Worm (Caenorhabditis elegans) whole organism, young adult: ENCODE measurements around the gene B0524.5.

Experiments used
- B0019.2 ChIP-seq: fragments of 200-800 bp; sonication (Bioruptor generic); conservative IDR thresholded peaks from 2 replicates; pipeline ENCODE4 v1.3.6; 2022; ENCODE audit warnings: missing genetic modification reagents, missing genetic modification characterization, missing compliant biosample characterization
- B0035.1 ChIP-seq: sonication (generic microtip); optimal IDR thresholded peaks from 2 replicates; lab custom pipeline; 2016; ENCODE audit warnings: missing genetic modification characterization, mild to moderate bottlenecking, missing compliant biosample characterization, missing genotype, missing genetic modification reagents
- B0336.3 ChIP-seq: fragments of 200-800 bp; sonication (Bioruptor generic); IDR thresholded peaks from 2 replicates; pipeline ENCODE4 v1.3.6; 2022; ENCODE audit warnings: missing genetic modification characterization, missing compliant biosample characterization
- C06A6.2 ChIP-seq: fragments of 200-800 bp; sonication (Bioruptor generic); conservative IDR thresholded peaks from 2 replicates; pipeline ENCODE4 v1.3.6; 2022; ENCODE audit warnings: missing genetic modification characterization, missing compliant biosample characterization
- F23B12.7 ChIP-seq: sonication (generic microtip); optimal IDR thresholded peaks from 2 replicates; lab custom pipeline; 2017; ENCODE audit warnings: missing genetic modification characterization, mild to moderate bottlenecking, missing compliant biosample characterization, antibody characterized with exemption, moderate library complexity; ENCODE audit not compliant: insufficient read depth
- F37B4.10 ChIP-seq: fragments of 200-800 bp; sonication (Bioruptor generic); IDR thresholded peaks from 2 replicates; pipeline ENCODE4 v1.3.6; 2022; ENCODE audit warnings: missing genetic modification characterization, missing compliant biosample characterization
- F52B5.7 ChIP-seq: sonication (generic microtip); optimal IDR thresholded peaks from 2 replicates; lab custom pipeline; 2016; ENCODE audit warnings: mild to moderate bottlenecking, missing genetic modification characterization, missing compliant biosample characterization
- K11D2.4 ChIP-seq: fragments of 200-800 bp; sonication (Bioruptor generic); IDR thresholded peaks from 2 replicates; pipeline ENCODE4 v1.3.6; 2022; ENCODE audit warnings: missing genetic modification reagents, missing genetic modification characterization, missing compliant biosample characterization
- T26A5.8 ChIP-seq: sonication (generic microtip); optimal IDR thresholded peaks from 2 replicates; lab custom pipeline; 2016; ENCODE audit warnings: missing genetic modification characterization, missing compliant biosample characterization
- Y56A3A.18 ChIP-seq: fragments of 200-800 bp; sonication (Bioruptor generic); IDR thresholded peaks from 2 replicates; pipeline ENCODE4 v1.3.6; 2022; ENCODE audit warnings: missing genetic modification reagents, missing genetic modification characterization, missing compliant biosample characterization
- Y95B8A.8 ChIP-seq: fragments of 200-800 bp; sonication (Bioruptor generic); IDR thresholded peaks from 2 replicates; pipeline ENCODE4 v1.3.6; 2022; ENCODE audit warnings: missing genetic modification reagents, missing genetic modification characterization, missing compliant biosample characterization
- aptf-3 ChIP-seq: fragments of 200-800 bp; sonication (Bioruptor generic); IDR thresholded peaks from 2 replicates; pipeline ENCODE4 v1.3.6; 2022; ENCODE audit warnings: missing genetic modification characterization, missing compliant biosample characterization
- atf-7 ChIP-seq: sonication (generic microtip); optimal IDR thresholded peaks from 2 replicates; lab custom pipeline; 2017; ENCODE audit warnings: mild to moderate bottlenecking, missing genetic modification characterization, missing compliant biosample characterization
- attf-3 ChIP-seq: fragments of 200-800 bp; sonication (Bioruptor generic); conservative IDR thresholded peaks from 2 replicates; pipeline ENCODE4 v1.3.6; 2022; ENCODE audit warnings: missing genetic modification reagents, missing genetic modification characterization, missing compliant biosample characterization
- bed-1 ChIP-seq: fragments of 200-800 bp; sonication (Bioruptor generic); IDR thresholded peaks from 2 replicates; pipeline ENCODE4 v1.3.6; 2022; ENCODE audit warnings: missing genetic modification reagents, missing genetic modification characterization, missing compliant biosample characterization
- ceh-79 ChIP-seq: sonication (generic microtip); optimal IDR thresholded peaks from 2 replicates; lab custom pipeline; 2017; ENCODE audit warnings: mild to moderate bottlenecking, missing genetic modification characterization, missing compliant biosample characterization
- ceh-91 ChIP-seq: fragments of 200-800 bp; sonication (Bioruptor generic); IDR thresholded peaks from 2 replicates; pipeline ENCODE4 v1.3.6; 2022; ENCODE audit warnings: missing genetic modification reagents, missing genetic modification characterization, missing compliant biosample characterization
- dox-1 ChIP-seq: fragments of 200-800 bp; sonication (Bioruptor generic); IDR thresholded peaks from 2 replicates; pipeline ENCODE4 v1.3.6; 2022; ENCODE audit warnings: missing genetic modification reagents, missing genetic modification characterization, missing compliant biosample characterization
- egl-44 ChIP-seq: fragments of 200-800 bp; sonication (Bioruptor generic); IDR thresholded peaks from 2 replicates; pipeline ENCODE4 v1.3.6; 2022; ENCODE audit warnings: missing genetic modification reagents, missing genetic modification characterization, missing compliant biosample characterization
- egrh-3 ChIP-seq: fragments of 200-800 bp; sonication (Bioruptor generic); IDR thresholded peaks from 2 replicates; pipeline ENCODE4 v1.3.6; 2022; ENCODE audit warnings: missing genetic modification reagents, missing genetic modification characterization, missing compliant biosample characterization
- ekl-4 ChIP-seq: fragments of 200-800 bp; sonication (Bioruptor generic); IDR thresholded peaks from 2 replicates; pipeline ENCODE4 v1.3.6; 2022; ENCODE audit warnings: missing genetic modification reagents, missing genetic modification characterization, missing compliant biosample characterization
- him-1 ChIP-seq: sonication (generic microtip); optimal IDR thresholded peaks from 2 replicates; lab custom pipeline; 2016; ENCODE audit warnings: missing genotype, missing genetic modification reagents, missing genetic modification characterization, missing compliant biosample characterization
- hmg-1.2 ChIP-seq: fragments of 200-800 bp; sonication (Bioruptor generic); IDR thresholded peaks from 2 replicates; pipeline ENCODE4 v1.3.6; 2022; ENCODE audit warnings: missing genetic modification reagents, missing genetic modification characterization, missing compliant biosample characterization
- hsf-1 ChIP-seq: fragments of 200-800 bp; sonication (Bioruptor generic); IDR thresholded peaks from 2 replicates; pipeline ENCODE4 v1.3.6; 2022; ENCODE audit warnings: missing genetic modification reagents, missing genetic modification characterization, missing compliant biosample characterization
- let-526 ChIP-seq: fragments of 200-800 bp; sonication (Bioruptor generic); IDR thresholded peaks from 2 replicates; pipeline ENCODE4 v1.3.6; 2022; ENCODE audit warnings: missing genetic modification reagents, missing genetic modification characterization, missing compliant biosample characterization
- lin-26 ChIP-seq: fragments of 200-800 bp; sonication (Bioruptor generic); IDR thresholded peaks from 2 replicates; pipeline ENCODE4 v1.3.6; 2022; ENCODE audit warnings: missing genetic modification reagents, missing genetic modification characterization, missing compliant biosample characterization
- lsl-1 ChIP-seq: fragments of 200-800 bp; sonication (Bioruptor generic); optimal IDR thresholded peaks from 2 replicates; lab custom pipeline; 2018; ENCODE audit warnings: mild to moderate bottlenecking, missing genetic modification characterization, moderate library complexity, missing compliant biosample characterization
- madf-6 ChIP-seq: fragments of 200-800 bp; sonication (Bioruptor generic); IDR thresholded peaks from 2 replicates; pipeline ENCODE4 v1.3.6; 2022; ENCODE audit warnings: missing genetic modification reagents, missing genetic modification characterization, missing compliant biosample characterization
- madf-8 ChIP-seq: fragments of 200-800 bp; sonication (Bioruptor generic); conservative IDR thresholded peaks from 2 replicates; pipeline ENCODE4 v1.3.6; 2022; ENCODE audit warnings: missing genetic modification reagents, missing genetic modification characterization, missing compliant biosample characterization
- mel-28 ChIP-seq: sonication (generic microtip); optimal IDR thresholded peaks from 2 replicates; lab custom pipeline; 2016; ENCODE audit warnings: borderline replicate concordance, mild to moderate bottlenecking, missing genetic modification characterization, missing compliant biosample characterization
- mes-4 ChIP-seq: sonication (generic microtip); optimal IDR thresholded peaks from 2 replicates; lab custom pipeline; 2016; ENCODE audit warnings: missing genotype, missing genetic modification characterization, missing compliant biosample characterization
- nfya-1 ChIP-seq: sonication (generic microtip); optimal IDR thresholded peaks from 2 replicates; lab custom pipeline; 2017; ENCODE audit warnings: antibody characterized with exemption, missing compliant biosample characterization, missing genetic modification characterization, borderline replicate concordance; ENCODE audit not compliant: insufficient read depth
- nfyb-1 ChIP-seq: fragments of 200-800 bp; sonication (Bioruptor generic); IDR thresholded peaks from 2 replicates; pipeline ENCODE4 v1.3.6; 2022; ENCODE audit warnings: missing genetic modification reagents, missing genetic modification characterization, missing compliant biosample characterization
- nhr-27 ChIP-seq: fragments of 200-800 bp; sonication (Bioruptor generic); optimal IDR thresholded peaks from 2 replicates; lab custom pipeline; 2018; ENCODE audit warnings: mild to moderate bottlenecking, missing genetic modification characterization, moderate library complexity, missing compliant biosample characterization
- nhr-80 ChIP-seq: sonication (generic microtip); optimal IDR thresholded peaks from 2 replicates; lab custom pipeline; 2016; ENCODE audit warnings: missing genetic modification characterization, missing compliant biosample characterization
- pbrm-1 ChIP-seq: fragments of 200-800 bp; sonication (Bioruptor generic); IDR thresholded peaks from 2 replicates; pipeline ENCODE4 v1.3.6; 2022; ENCODE audit warnings: missing genetic modification reagents, missing genetic modification characterization, missing compliant biosample characterization
- rcor-1 ChIP-seq: fragments of 200-800 bp; sonication (Bioruptor generic); IDR thresholded peaks from 2 replicates; pipeline ENCODE4 v1.3.6; 2022; ENCODE audit warnings: missing genetic modification reagents, missing genetic modification characterization, missing compliant biosample characterization
- repo-1 ChIP-seq: sonication (generic microtip); optimal IDR thresholded peaks from 2 replicates; lab custom pipeline; 2017; ENCODE audit warnings: mild to moderate bottlenecking, missing genetic modification characterization, missing compliant biosample characterization
- sdz-38 ChIP-seq: sonication (generic microtip); optimal IDR thresholded peaks from 2 replicates; lab custom pipeline; 2016; ENCODE audit warnings: missing genotype, missing genetic modification characterization, missing compliant biosample characterization
- snpc-4 ChIP-seq, 5 experiments: fragments of 150-350 bp in 1 of 5; sonication (generic microtip) in 4 of 5; optimal IDR thresholded peaks; 2 replicates each; lab custom pipeline; 2014 to 2018; ENCODE audit warnings: missing genetic modification characterization in 5 of 5, missing biosample characterization in 3 of 5, antibody characterized with exemption in 2 of 5, mild to moderate bottlenecking in 2 of 5, missing compliant biosample characterization in 2 of 5, missing genotype in 2 of 5, moderate library complexity in 2 of 5, missing genetic modification reagents in 1 of 5
- somi-1 ChIP-seq: fragments of 200-800 bp; sonication (Bioruptor generic); optimal IDR thresholded peaks from 2 replicates; lab custom pipeline; 2018; ENCODE audit warnings: mild to moderate bottlenecking, missing genetic modification characterization, missing compliant biosample characterization
- zfh-2 ChIP-seq: fragments of 200-800 bp; sonication (Bioruptor generic); conservative IDR thresholded peaks from 2 replicates; pipeline ENCODE4 v1.3.6; 2022; ENCODE audit warnings: missing genetic modification reagents, missing genetic modification characterization, missing compliant biosample characterization
- ztf-25 ChIP-seq: fragments of 200-800 bp; sonication (Bioruptor generic); IDR thresholded peaks from 2 replicates; pipeline ENCODE4 v1.3.6; 2022; ENCODE audit warnings: missing genetic modification reagents, missing genetic modification characterization, missing compliant biosample characterization

The B0524.5 gene

ce11 chrIII:1893851-1894250 lies at the start of gene B0524.5, which contains the start of gene B0524.2:
TSS of gene B0524.5 (minus strand) at chrIII:1893890.
TSS of gene B0524.2 (plus strand) at chrIII:1894057.
- TF ChIP-seq T26A5.8 (tag; lab: Kevin White, UChicago) (no peak), mel-28 (tag; lab: Kevin White, UChicago) (no peak), sdz-38 (no peak), pbrm-1 (GFP tag; lab: Robert Waterston, UW) (no peak), F23B12.7 (tag; lab: Kevin White, UChicago) (no peak), lin-26 (no peak), dox-1 (GFP tag; lab: Robert Waterston, UW) (no peak), C06A6.2 (no peak)

- TF ChIP-seq lin-26: no peak
- TF ChIP-seq B0035.1 (tag; lab: Kevin White, UChicago): no peak
- TF ChIP-seq ztf-25 (GFP tag; lab: Robert Waterston, UW): no peak
- TF ChIP-seq egl-44: no peak
- TF ChIP-seq nfyb-1: no peak
- no peak for TF ChIP-seq hsf-1
- no peak for TF ChIP-seq aptf-3 (GFP tag; lab: Robert Waterston, UW)
- no peak for TF ChIP-seq B0019.2
- no peak for TF ChIP-seq somi-1 (GFP tag; lab: Kevin White, UChicago)
- TF ChIP-seq snpc-4 (GFP tag; optimal IDR thresholded peaks at IDR 0.05; lab: Kevin White, UChicago): no peak
- TF ChIP-seq snpc-4 (tag; optimal IDR thresholded peaks at IDR 0.05; lab: Kevin White, UChicago): no peak
- TF ChIP-seq mes-4 (tag; lab: Kevin White, UChicago): no peak
- TF ChIP-seq rcor-1 (GFP tag; lab: Robert Waterston, UW): no peak
- no peak for TF ChIP-seq F52B5.7 (tag; lab: Kevin White, UChicago)
- no peak for TF ChIP-seq ceh-91 (GFP tag; lab: Robert Waterston, UW)
- TF ChIP-seq, all 124 proteins: peak for 0
Measured at ce11 chrIII:1943488-1943887, 49.8 kb upstream of the B0524.5 start, which contains the start of gene F53A3.1. TSS of gene F53A3.1 (minus strand) at chrIII:1943637.

- no peak for TF ChIP-seq bed-1 (GFP tag; lab: Robert Waterston, UW)
- TF ChIP-seq him-1 (tag; lab: Kevin White, UChicago): peak; percentile 85
- no peak for TF ChIP-seq B0336.3 (GFP tag; lab: Robert Waterston, UW)
- no peak for TF ChIP-seq ekl-4
- no peak for TF ChIP-seq Y56A3A.18 (GFP tag; lab: Robert Waterston, UW)
- TF ChIP-seq lsl-1 (GFP tag; lab: Kevin White, UChicago): peak; percentile 26
- TF ChIP-seq nfya-1 (tag; lab: Kevin White, UChicago): no peak
- no peak for TF ChIP-seq K11D2.4 (GFP tag; lab: Robert Waterston, UW)
- no peak for TF ChIP-seq atf-7 (tag; lab: Kevin White, UChicago)
- TF ChIP-seq attf-3 (GFP tag; lab: Robert Waterston, UW): no peak
Measured at ce11 chrIII:1939625-1939988, 45.9 kb upstream of the B0524.5 start.

ce11 chrIII:1938712-1939624 lies 45.3 kb upstream of the B0524.5 start:
- TF ChIP-seq somi-1 (GFP tag; lab: Kevin White, UChicago): no peak
- no peak for TF ChIP-seq hmg-1.2 (GFP tag; lab: Robert Waterston, UW)
- no peak for TF ChIP-seq Y95B8A.8 (GFP tag; lab: Robert Waterston, UW)
- TF ChIP-seq let-526 (GFP tag; lab: Robert Waterston, UW): no peak
- TF ChIP-seq egrh-3: peak; percentile 89
- TF ChIP-seq repo-1 (tag; lab: Kevin White, UChicago): no peak
- no peak for TF ChIP-seq madf-8 (GFP tag; lab: Robert Waterston, UW)
- TF ChIP-seq madf-6: no peak
- TF ChIP-seq ceh-79: no peak
- no peak for TF ChIP-seq nhr-27 (tag; lab: Kevin White, UChicago)
- 0 out of 2 replicates have a peak, but pooled peaks have one; percentile 16 for TF ChIP-seq F37B4.10 (GFP tag; lab: Robert Waterston, UW)
- TF ChIP-seq ekl-4: no peak
- no peak for TF ChIP-seq F52B5.7 (tag; lab: Kevin White, UChicago)
- TF ChIP-seq nhr-80 (tag; lab: Kevin White, UChicago): no peak
- peak; percentile 95 for TF ChIP-seq zfh-2 (GFP tag; lab: Robert Waterston, UW)
